Fruit fly (Drosophila melanogaster) whole organism, embryonic: Measurements from ENCODE around the gene CG14110.
A peak's percentile ranks its signal among the peaks of the same experiment; 100 is the strongest.

Experiments used
- CG10321 ChIP-seq: fragments of 200-800 bp; sonication (Bioruptor generic); IDR thresholded peaks from 2 replicates; pipeline ENCODE4 v1.3.6; 2022; ENCODE audit warnings: missing biosample characterization, missing genetic modification characterization
- CG10366 ChIP-seq: fragments of 200-800 bp; sonication (Bioruptor generic); IDR thresholded peaks from 2 replicates; pipeline ENCODE4 v1.3.6; 2022; ENCODE audit warnings: missing biosample characterization, missing genetic modification characterization
- CG11247 ChIP-seq: fragments of 200-800 bp; sonication (Bioruptor generic); IDR thresholded peaks from 2 replicates; pipeline ENCODE4 v1.3.6; 2022; ENCODE audit warnings: missing biosample characterization, missing genetic modification characterization
- CG12155 ChIP-seq: fragments of 200-800 bp; sonication (Bioruptor generic); optimal IDR thresholded peaks from 3 replicates; lab custom pipeline; 2016; ENCODE audit warnings: missing biosample characterization, missing genetic modification characterization
- CG12219 ChIP-seq: fragments of 200-800 bp; sonication (Bioruptor generic); optimal IDR thresholded peaks from 3 replicates; lab custom pipeline; 2018; ENCODE audit warnings: missing biosample characterization, mild to moderate bottlenecking, missing genetic modification characterization
- CG12299 ChIP-seq: fragments of 200-800 bp; sonication (Bioruptor generic); optimal IDR thresholded peaks from 2 replicates; lab custom pipeline; 2018; ENCODE audit warnings: missing biosample characterization, mild to moderate bottlenecking, missing genetic modification characterization
- CG16779 ChIP-seq: fragments of 200-800 bp; sonication (Bioruptor generic); IDR thresholded peaks from 2 replicates; pipeline ENCODE4 v1.3.6; 2022; ENCODE audit warnings: missing biosample characterization, missing genetic modification characterization
- CG16815 ChIP-seq: fragments of 200-800 bp; sonication (Bioruptor generic); optimal IDR thresholded peaks from 3 replicates; lab custom pipeline; 2017; ENCODE audit warnings: missing biosample characterization, mild to moderate bottlenecking, missing genetic modification characterization
- CG17385 ChIP-seq: fragments of 200-800 bp; sonication (Bioruptor generic); optimal IDR thresholded peaks from 3 replicates; lab custom pipeline; 2018; ENCODE audit warnings: missing biosample characterization, mild to moderate bottlenecking, missing genetic modification characterization
- CG17568 ChIP-seq: fragments of 200-800 bp; sonication (Bioruptor generic); optimal IDR thresholded peaks from 2 replicates; lab custom pipeline; 2018; ENCODE audit warnings: missing biosample characterization, mild to moderate bottlenecking, missing genetic modification characterization, moderate library complexity
- CG18011 ChIP-seq: fragments of 200-800 bp; sonication (Bioruptor generic); optimal IDR thresholded peaks from 2 replicates; lab custom pipeline; 2017; ENCODE audit warnings: missing biosample characterization, missing genetic modification characterization, mild to moderate bottlenecking, moderate library complexity, missing genotype
- CG18599 ChIP-seq: fragments of 200-800 bp; sonication (Bioruptor generic); optimal IDR thresholded peaks from 3 replicates; lab custom pipeline; 2017; ENCODE audit warnings: missing biosample characterization, missing genetic modification characterization, mild to moderate bottlenecking, moderate library complexity, missing genetic modification reagents
- CG18764 ChIP-seq: fragments of 200-800 bp; sonication (Bioruptor generic); optimal IDR thresholded peaks from 3 replicates; lab custom pipeline; 2016; ENCODE audit warnings: missing biosample characterization, missing genetic modification characterization
- CG2889 ChIP-seq: fragments of 200-800 bp; sonication (Bioruptor generic); IDR thresholded peaks from 3 replicates; pipeline ENCODE4 v1.3.6; 2022; ENCODE audit warnings: missing biosample characterization, missing genetic modification characterization
- CG32767 ChIP-seq: fragments of 200-800 bp; sonication (Bioruptor generic); IDR thresholded peaks from 2 replicates; pipeline ENCODE4 v1.3.6; 2022; ENCODE audit warnings: missing biosample characterization, missing genetic modification characterization
- CG3847 ChIP-seq: fragments of 200-800 bp; sonication (Bioruptor generic); IDR thresholded peaks from 2 replicates; pipeline ENCODE4 v1.3.6; 2022; ENCODE audit warnings: missing biosample characterization, missing genetic modification characterization
- CG4360 ChIP-seq: fragments of 200-800 bp; sonication (Bioruptor generic); IDR thresholded peaks from 2 replicates; pipeline ENCODE4 v1.3.6; 2022; ENCODE audit warnings: missing biosample characterization, missing genetic modification characterization
- CG6272 ChIP-seq: fragments of 200-800 bp; sonication (Bioruptor generic); IDR thresholded peaks from 2 replicates; pipeline ENCODE4 v1.3.6; 2022; ENCODE audit warnings: missing biosample characterization, missing genetic modification characterization
- CG7786 ChIP-seq: fragments of 200-800 bp; sonication (Bioruptor generic); optimal IDR thresholded peaks from 2 replicates; lab custom pipeline; 2016; ENCODE audit warnings: missing biosample characterization, missing genetic modification characterization
- CG9817 ChIP-seq: fragments of 200-800 bp; sonication (Bioruptor generic); optimal IDR thresholded peaks from 2 replicates; lab custom pipeline; 2018; ENCODE audit warnings: missing biosample characterization, mild to moderate bottlenecking, missing genetic modification characterization, moderate library complexity
- CTCF ChIP-seq: fragments of 200-800 bp; sonication (Bioruptor generic); optimal IDR thresholded peaks from 2 replicates; lab custom pipeline; 2017; ENCODE audit warnings: missing biosample characterization, mild to moderate bottlenecking, missing genetic modification characterization, moderate library complexity
- D19B ChIP-seq: fragments of 200-800 bp; sonication (Bioruptor generic); optimal IDR thresholded peaks from 2 replicates; lab custom pipeline; 2017; ENCODE audit warnings: missing biosample characterization, mild to moderate bottlenecking, missing genetic modification characterization
- E2f1 ChIP-seq: fragments of 200-800 bp; sonication (Bioruptor generic); IDR thresholded peaks from 2 replicates; pipeline ENCODE4 v1.3.6; 2022; ENCODE audit warnings: missing biosample characterization, missing genetic modification characterization
- Elba2 ChIP-seq: fragments of 200-800 bp; sonication (Bioruptor generic); optimal IDR thresholded peaks from 3 replicates; lab custom pipeline; 2016; ENCODE audit warnings: missing biosample characterization, missing genetic modification characterization
- Fer2 ChIP-seq: fragments of 200-800 bp; sonication (Bioruptor generic); optimal IDR thresholded peaks from 2 replicates; lab custom pipeline; 2018; ENCODE audit warnings: missing biosample characterization, mild to moderate bottlenecking, missing genetic modification characterization, moderate library complexity
- HHEX ChIP-seq: fragments of 200-800 bp; sonication (Bioruptor generic); optimal IDR thresholded peaks from 3 replicates; lab custom pipeline; 2017; ENCODE audit warnings: missing biosample characterization, mild to moderate bottlenecking, missing genetic modification characterization, missing genetic modification reagents
- HLH3B ChIP-seq: fragments of 200-800 bp; sonication (Bioruptor generic); IDR thresholded peaks from 2 replicates; pipeline ENCODE4 v1.3.6; 2022; ENCODE audit warnings: missing biosample characterization, missing genetic modification characterization
- Hsf ChIP-seq: fragments of 200-800 bp; sonication (Bioruptor generic); optimal IDR thresholded peaks from 3 replicates; lab custom pipeline; 2016; ENCODE audit warnings: missing biosample characterization, missing genetic modification characterization
- Sin3A ChIP-seq: fragments of >200 bp; optimal IDR thresholded peaks from 2 replicates; lab custom pipeline; 2018
- Sry-δ ChIP-seq: fragments of 200-800 bp; sonication (Bioruptor generic); optimal IDR thresholded peaks from 2 replicates; lab custom pipeline; 2016; ENCODE audit warnings: missing biosample characterization, missing genetic modification characterization
- YL-1 ChIP-seq: fragments of 200-800 bp; sonication (Bioruptor generic); optimal IDR thresholded peaks from 3 replicates; lab custom pipeline; 2017; ENCODE audit warnings: missing biosample characterization, mild to moderate bottlenecking, missing genetic modification characterization
- ap ChIP-seq: fragments of 200-800 bp; sonication (Bioruptor generic); IDR thresholded peaks from 2 replicates; pipeline ENCODE4 v1.3.6; 2022; ENCODE audit warnings: missing biosample characterization, missing genetic modification characterization
- az2 ChIP-seq: fragments of 200-800 bp; sonication (Bioruptor generic); optimal IDR thresholded peaks from 3 replicates; lab custom pipeline; 2016; ENCODE audit warnings: missing biosample characterization, missing genetic modification characterization
- croc ChIP-seq: fragments of 200-800 bp; sonication (Bioruptor generic); conservative IDR thresholded peaks from 3 replicates; pipeline ENCODE4 v1.3.6; 2022; ENCODE audit warnings: missing biosample characterization, missing genetic modification characterization
- dimm ChIP-seq: fragments of 200-800 bp; sonication (Bioruptor generic); IDR thresholded peaks from 2 replicates; pipeline ENCODE4 v1.3.6; 2022; ENCODE audit warnings: missing biosample characterization, missing genetic modification characterization
- grn ChIP-seq: fragments of 200-800 bp; sonication (Bioruptor generic); optimal IDR thresholded peaks from 3 replicates; lab custom pipeline; 2017; ENCODE audit warnings: missing biosample characterization, missing genetic modification characterization
- h ChIP-seq: fragments of >200 bp; optimal IDR thresholded peaks from 2 replicates; lab custom pipeline; 2017
- nmo ChIP-seq: fragments of 200-800 bp; sonication (Bioruptor generic); optimal IDR thresholded peaks from 2 replicates; lab custom pipeline; 2018; ENCODE audit warnings: missing biosample characterization, mild to moderate bottlenecking, missing genetic modification characterization, moderate library complexity
- oc ChIP-seq: fragments of 200-800 bp; sonication (Bioruptor generic); optimal IDR thresholded peaks from 2 replicates; lab custom pipeline; 2018; ENCODE audit warnings: missing biosample characterization, mild to moderate bottlenecking, missing genetic modification characterization, moderate library complexity
- odd ChIP-seq: fragments of 200-800 bp; sonication (Bioruptor generic); optimal IDR thresholded peaks from 2 replicates; lab custom pipeline; 2017; ENCODE audit warnings: missing biosample characterization, mild to moderate bottlenecking, missing genetic modification characterization
- pnt ChIP-seq: fragments of 200-800 bp; sonication (Bioruptor generic); optimal IDR thresholded peaks from 3 replicates; lab custom pipeline; 2016; ENCODE audit warnings: missing biosample characterization, missing genetic modification characterization
- psq ChIP-seq: fragments of 200-800 bp; sonication (Bioruptor generic); optimal IDR thresholded peaks from 2 replicates; lab custom pipeline; 2017; ENCODE audit warnings: missing biosample characterization, missing genetic modification characterization
- pum ChIP-seq: fragments of 200-800 bp; sonication (Bioruptor generic); optimal IDR thresholded peaks from 2 replicates; lab custom pipeline; 2016; ENCODE audit warnings: missing biosample characterization, missing genetic modification characterization
- repo ChIP-seq: fragments of 200-800 bp; sonication (Bioruptor generic); optimal IDR thresholded peaks from 2 replicates; lab custom pipeline; 2016; ENCODE audit warnings: missing biosample characterization, missing genetic modification characterization
- slou ChIP-seq: fragments of 200-800 bp; sonication (Bioruptor generic); optimal IDR thresholded peaks from 3 replicates; lab custom pipeline; 2016; ENCODE audit warnings: missing biosample characterization, missing genetic modification characterization
- slp2 ChIP-seq: fragments of 200-800 bp; sonication (Bioruptor generic); optimal IDR thresholded peaks from 2 replicates; lab custom pipeline; 2016; ENCODE audit warnings: missing biosample characterization, missing genetic modification characterization
- stc ChIP-seq: fragments of 200-800 bp; sonication (Bioruptor generic); IDR thresholded peaks from 2 replicates; pipeline ENCODE4 v1.3.6; 2022; ENCODE audit warnings: missing biosample characterization, missing genetic modification characterization
- trem ChIP-seq: fragments of 200-800 bp; optimal IDR thresholded peaks from 3 replicates; lab custom pipeline; 2019; ENCODE audit warnings: missing biosample characterization, mild to moderate bottlenecking, missing genetic modification characterization, moderate library complexity
- unc-4 ChIP-seq: fragments of 200-800 bp; sonication (Bioruptor generic); IDR thresholded peaks from 2 replicates; pipeline ENCODE4 v1.3.6; 2022; ENCODE audit warnings: missing biosample characterization, missing genetic modification characterization; ENCODE audit not compliant: partially characterized antibody
- vfl ChIP-seq: fragments of 200-800 bp; sonication (Bioruptor generic); optimal IDR thresholded peaks from 2 replicates; lab custom pipeline; 2016; ENCODE audit warnings: missing biosample characterization, missing genetic modification characterization
- vvl ChIP-seq: fragments of 200-800 bp; sonication (Bioruptor generic); IDR thresholded peaks from 2 replicates; pipeline ENCODE4 v1.3.6; 2022; ENCODE audit warnings: missing biosample characterization, missing genetic modification characterization
- wdn ChIP-seq: fragments of 200-800 bp; sonication (Bioruptor generic); IDR thresholded peaks from 2 replicates; pipeline ENCODE4 v1.3.6; 2022; ENCODE audit warnings: missing biosample characterization, missing genetic modification characterization

The CG14110 gene

dm6 chr3L:13356084-13356693, 28.4 kb upstream of the CG14110 start, which contains the start of gene Nplp2 (continued):
- no peak for TF ChIP-seq Elba2
- no peak for TF ChIP-seq repo
- peak; percentile 44 for TF ChIP-seq Hsf (GFP tag; lab: Kevin White, UChicago)
- peak; percentile 44; the same call in 1 of the 2 replicates for TF ChIP-seq HLH3B (GFP tag; lab: Robert Waterston, UW)
- TF ChIP-seq vvl (GFP tag; lab: Robert Waterston, UW) = no peak; the same call in 1 of the 2 replicates
- peak; percentile 35 for TF ChIP-seq CG17385 (GFP tag; lab: Kevin White, UChicago)
- TF ChIP-seq CG3847 (GFP tag; lab: Robert Waterston, UW) = peak; percentile 69
- peak; percentile 39 for TF ChIP-seq HHEX (GFP tag; lab: Kevin White, UChicago)
- peak; percentile 56 for TF ChIP-seq az2 (GFP tag; lab: Kevin White, UChicago)
- TF ChIP-seq CG18011 (GFP tag; lab: Kevin White, UChicago) = no peak
- TF ChIP-seq CG6272 = peak; percentile 51; the same call in 1 of the 2 replicates
- TF ChIP-seq CG9817 (tag; lab: Kevin White, UChicago) = peak; percentile 84
- TF ChIP-seq YL-1 (GFP tag; lab: Kevin White, UChicago) = no peak
- no peak for TF ChIP-seq Fer2 (tag; lab: Kevin White, UChicago)
- peak; percentile 49 for TF ChIP-seq CG10366 (GFP tag; lab: Robert Waterston, UW)
- no peak for TF ChIP-seq CG17568 (GFP tag; lab: Kevin White, UChicago)
- TF ChIP-seq CG12219 = peak; percentile 24
- no peak for TF ChIP-seq h (lab: Kevin White, UChicago)
- TF ChIP-seq CG18764 = no peak
- no peak for TF ChIP-seq CG7786 (GFP tag; lab: Kevin White, UChicago)
- TF ChIP-seq CG4360 (GFP tag; lab: Robert Waterston, UW) = no peak
- TF ChIP-seq pum (GFP tag; lab: Kevin White, UChicago) = no peak
- no peak for TF ChIP-seq Sin3A (lab: Kevin White, UChicago)
- TF ChIP-seq grn (GFP tag; lab: Kevin White, UChicago) = no peak
- TF ChIP-seq vfl = no peak
- TF ChIP-seq CG18599 (GFP tag; lab: Kevin White, UChicago) = peak; percentile 62
- TF ChIP-seq CG11247 (GFP tag; lab: Robert Waterston, UW) = peak; percentile 40; the same call in 1 of the 2 replicates
- TF ChIP-seq psq (GFP tag; lab: Kevin White, UChicago) = no peak
- no peak for TF ChIP-seq trem
- peak; percentile 59 for TF ChIP-seq nmo (GFP tag; lab: Kevin White, UChicago)
- 0 out of 2 replicates have a peak, but pooled peaks have one; percentile 47 for TF ChIP-seq CG32767 (GFP tag; lab: Robert Waterston, UW)
- TF ChIP-seq dimm (GFP tag; lab: Robert Waterston, UW) = 0 out of 2 replicates have a peak, but pooled peaks have one; percentile 13
- no peak for TF ChIP-seq Sry-δ
- peak; percentile 39 for TF ChIP-seq E2f1 (GFP tag; lab: Robert Waterston, UW)
- TF ChIP-seq CG12299 (tag; lab: Kevin White, UChicago) = peak; percentile 47
- TF ChIP-seq CG10321 (GFP tag; lab: Robert Waterston, UW) = no peak
- peak; percentile 33 for TF ChIP-seq CG12155 (GFP tag; lab: Kevin White, UChicago)
- no peak for TF ChIP-seq unc-4 (GFP tag; lab: Robert Waterston, UW)
- no peak for TF ChIP-seq CG16779 (GFP tag; lab: Robert Waterston, UW)
- TF ChIP-seq wdn (GFP tag; lab: Robert Waterston, UW) = peak; percentile 60; the same call in 1 of the 2 replicates
- 0 out of 3 replicates have a peak, but pooled peaks have one; percentile 22 for TF ChIP-seq croc (GFP tag; lab: Robert Waterston, UW)
- TF ChIP-seq D19B = no peak
- no peak for TF ChIP-seq CTCF
- TF ChIP-seq slou (GFP tag; lab: Kevin White, UChicago) = no peak
- TF ChIP-seq pnt (GFP tag; lab: Kevin White, UChicago) = peak; percentile 1
- no peak for TF ChIP-seq ap
- TF ChIP-seq stc (GFP tag; lab: Robert Waterston, UW) = no peak
- TF ChIP-seq slp2 (GFP tag; lab: Kevin White, UChicago) = no peak
- no peak for TF ChIP-seq oc
- TF ChIP-seq odd (GFP tag; lab: Kevin White, UChicago) = peak; percentile 15
- TF ChIP-seq CG16815 (GFP tag; lab: Kevin White, UChicago) = peak; percentile 22
- TF ChIP-seq CG2889 (GFP tag; lab: Robert Waterston, UW) = peak; percentile 46; the same call in 1 of the 3 replicates
